In genomic region chr3R:7154586-7155357, dm6 we compare ENCODE assay signal across 3 fruit fly cellular contexts.
TF ChIP-seq lines count a peak whose summit lies in the region.

Gene MAGE (minus strand): TSS chr3R:7155180.

- TF ChIP-seq CTCF in whole organism, embryonic (GFP tag; optimal IDR thresholded peaks at IDR 0.05; lab: Kevin White, UChicago) = no peak

TF ChIP-seq in whole organism, adult, 20 proteins besides CTCF, POLR2A, EP300 and RAD21:
- no peak for TF ChIP-seq CG33017 (tag; optimal IDR thresholded peaks at IDR 0.05; lab: Kevin White, UChicago)
- peak; percentile 58 for TF ChIP-seq tj (GFP tag; optimal IDR thresholded peaks at IDR 0.05; lab: Kevin White, UChicago)

TF ChIP-seq in whole organism, embryonic, 481 proteins besides CTCF, POLR2A, EP300 and RAD21:
- TF ChIP-seq pzg (GFP tag; optimal IDR thresholded peaks at IDR 0.05; lab: Kevin White, UChicago) (peak; percentile 51), ara (GFP tag; IDR thresholded peaks at IDR 0.05; lab: Robert Waterston, UW) (no peak), Hsf (GFP tag; optimal IDR thresholded peaks at IDR 0.05; lab: Kevin White, UChicago) (no peak), CG2116 (GFP tag; optimal IDR thresholded peaks at IDR 0.05; lab: Kevin White, UChicago) (peak; percentile 96), twi (tag; optimal IDR thresholded peaks at IDR 0.05; lab: Kevin White, UChicago) (peak; percentile 54), Optix (GFP tag; IDR thresholded peaks at IDR 0.05; lab: Robert Waterston, UW) (no peak), Dp (GFP tag; optimal IDR thresholded peaks at IDR 0.05; lab: Kevin White, UChicago) (peak; percentile 92), CG18011 (GFP tag; optimal IDR thresholded peaks at IDR 0.05; lab: Kevin White, UChicago) (no peak), CG9817 (tag; optimal IDR thresholded peaks at IDR 0.05; lab: Kevin White, UChicago) (no peak), CG30403 (GFP tag; optimal IDR thresholded peaks at IDR 0.05; lab: Kevin White, UChicago) (no peak), schlank (tag; optimal IDR thresholded peaks at IDR 0.05; lab: Kevin White, UChicago) (no peak), sd (tag; optimal IDR thresholded peaks at IDR 0.05; lab: Kevin White, UChicago) (peak; percentile 86), CG13287 (GFP tag; IDR thresholded peaks at IDR 0.05; lab: Robert Waterston, UW; ENCODE audit: partially characterized antibody) (peak; percentile 34), Hr3 (GFP tag; optimal IDR thresholded peaks at IDR 0.05; lab: Kevin White, UChicago) (no peak), CG3726 (GFP tag; IDR thresholded peaks at IDR 0.05; lab: Robert Waterston, UW) (0 out of 3 replicates have a peak, but pooled peaks have one; percentile 27), Side (GFP tag; optimal IDR thresholded peaks at IDR 0.05; lab: Kevin White, UChicago) (no peak), sens (GFP tag; lab: Kevin White, UChicago) (peak; percentile 69), CG10959 (GFP tag; IDR thresholded peaks at IDR 0.05; lab: Robert Waterston, UW) (no peak), Ets65A (GFP tag; lab: Kevin White, UChicago) (peak; percentile 62), CG10267 (tag; optimal IDR thresholded peaks at IDR 0.05; lab: Kevin White, UChicago) (peak; percentile 54), trem (tag; optimal IDR thresholded peaks at IDR 0.05; lab: Kevin White, UChicago) (peak; percentile 83), Med (GFP tag; lab: Kevin White, UChicago) (peak; percentile 66), chinmo (GFP tag; IDR thresholded peaks at IDR 0.05; lab: Robert Waterston, UW; ENCODE audit: partially characterized antibody) (peak; percentile 75; the same call in 1 of the 4 replicates), crp (GFP tag; optimal IDR thresholded peaks at IDR 0.05; lab: Kevin White, UChicago) (peak; percentile 11 to 88), B-H1 (GFP tag; IDR thresholded peaks at IDR 0.05; lab: Robert Waterston, UW) (no peak), CG12391 (tag; optimal IDR thresholded peaks at IDR 0.05; lab: Kevin White, UChicago) (no peak), croc (GFP tag; conservative IDR thresholded peaks at IDR 0.05; lab: Robert Waterston, UW) (no peak), BEAF-32 (GFP tag; optimal IDR thresholded peaks at IDR 0.05; lab: Kevin White, UChicago) (peak; percentile 12), CG7963 (GFP tag; IDR thresholded peaks at IDR 0.05; lab: Robert Waterston, UW; ENCODE audit: partially characterized antibody) (peak; percentile 29; the same call in 1 of the 3 replicates), CG7987 (GFP tag; optimal IDR thresholded peaks at IDR 0.05; lab: Kevin White, UChicago) (no peak), CG8281 (tag; optimal IDR thresholded peaks at IDR 0.05; lab: Kevin White, UChicago) (no peak), Max (GFP tag; optimal IDR thresholded peaks at IDR 0.05; lab: Kevin White, UChicago) (no peak), CG33557 (GFP tag; optimal IDR thresholded peaks at IDR 0.05; lab: Kevin White, UChicago) (no peak), CG1603 (tag; optimal IDR thresholded peaks at IDR 0.05; lab: Kevin White, UChicago) (peak; percentile 31), CG14710 (tag; optimal IDR thresholded peaks at IDR 0.05; lab: Kevin White, UChicago) (peak; percentile 28), gfzf (GFP tag; optimal IDR thresholded peaks at IDR 0.05; lab: Kevin White, UChicago) (peak; percentile 53), CG2889 (GFP tag; IDR thresholded peaks at IDR 0.05; lab: Robert Waterston, UW) (no peak), YL-1 (GFP tag; optimal IDR thresholded peaks at IDR 0.05; lab: Kevin White, UChicago) (peak; percentile 3), MBD-R2 (GFP tag; IDR thresholded peaks at IDR 0.05; lab: Robert Waterston, UW) (peak; percentile 71), E2f2 (GFP tag; IDR thresholded peaks at IDR 0.05; lab: Robert Waterston, UW) (peak; percentile 96), CkIIα-i1 (GFP tag; IDR thresholded peaks at IDR 0.05; lab: Robert Waterston, UW) (no peak), stwl (tag; optimal IDR thresholded peaks at IDR 0.05; lab: Kevin White, UChicago) (peak; percentile 46), NFAT (GFP tag; IDR thresholded peaks at IDR 0.05; lab: Robert Waterston, UW) (no peak)

TF ChIP-seq in whole organism, wandering third instar larva, 38 proteins besides CTCF, POLR2A, EP300 and RAD21:
- TF ChIP-seq psq (GFP tag; optimal IDR thresholded peaks at IDR 0.05; lab: Kevin White, UChicago) (no peak), Jra (GFP tag; optimal IDR thresholded peaks at IDR 0.05; lab: Kevin White, UChicago) (no peak), sv (GFP tag; optimal IDR thresholded peaks at IDR 0.05; lab: Kevin White, UChicago) (no peak), OdsH (GFP tag; optimal IDR thresholded peaks at IDR 0.05; lab: Kevin White, UChicago) (no peak), woc (GFP tag; optimal IDR thresholded peaks at IDR 0.05; lab: Kevin White, UChicago) (no peak), Vsx2 (GFP tag; optimal IDR thresholded peaks at IDR 0.05; lab: Kevin White, UChicago; ENCODE audit: partially characterized antibody) (peak; percentile 22), Myc (optimal IDR thresholded peaks at IDR 0.05; lab: Kevin White, UChicago) (no peak), rgr (GFP tag; optimal IDR thresholded peaks at IDR 0.05; lab: Kevin White, UChicago) (no peak), Hnf4 (GFP tag; optimal IDR thresholded peaks at IDR 0.05; lab: Kevin White, UChicago) (no peak)
